Fruit fly (Drosophila melanogaster): ENCODE measurements around the gene sip2.

sip2 gene

DNA sequence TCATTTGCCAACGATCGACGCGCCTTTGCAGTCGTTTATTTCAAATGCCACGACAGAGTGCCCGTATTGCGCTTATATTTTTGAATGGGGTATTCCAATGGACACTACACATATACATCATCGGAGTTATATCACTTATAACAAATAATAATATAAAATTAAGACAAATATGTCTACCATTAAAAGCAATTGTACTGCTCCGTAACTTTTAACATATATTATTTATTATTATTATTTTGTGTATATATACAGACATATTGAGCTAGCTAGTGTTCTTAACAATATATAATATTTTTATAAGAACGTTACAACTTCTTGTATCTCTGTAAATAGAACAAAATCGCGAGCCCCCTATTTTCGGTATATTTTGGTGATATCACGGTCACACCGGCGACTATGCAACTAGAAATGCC, at the start of gene sip2, which contains the start of gene Coprox (continued):
- TF ChIP-seq gcm (GFP tag; optimal IDR thresholded peaks at IDR 0.05) = peak; percentile 75
- peak; percentile 36; the same call in 1 of the 2 replicates for TF ChIP-seq al (GFP tag; IDR thresholded peaks at IDR 0.05)
- no peak for TF ChIP-seq CG8478 (optimal IDR thresholded peaks at IDR 0.05)
- peak; percentile 38; the same call in 1 of the 2 replicates for TF ChIP-seq Drgx (GFP tag; IDR thresholded peaks at IDR 0.05)
- no peak for TF ChIP-seq CG11398 (GFP tag; optimal IDR thresholded peaks at IDR 0.05)
- no peak for TF ChIP-seq Adf1 (GFP tag; IDR thresholded peaks at IDR 0.05)
- no peak for TF ChIP-seq gce (GFP tag; IDR thresholded peaks at IDR 0.05)
- TF ChIP-seq fru (optimal IDR thresholded peaks at IDR 0.05) = no peak
- no peak for TF ChIP-seq tx (GFP tag; optimal IDR thresholded peaks at IDR 0.05)
- TF ChIP-seq Six4 (GFP tag; optimal IDR thresholded peaks at IDR 0.05) = peak; percentile 33
- TF ChIP-seq pb (GFP tag; optimal IDR thresholded peaks at IDR 0.05) = no peak
- TF ChIP-seq lola (GFP tag; optimal IDR thresholded peaks at IDR 0.05) = peak in 1 of 3 experiments; percentile 77
- TF ChIP-seq CG2116 (GFP tag; optimal IDR thresholded peaks at IDR 0.05) = peak; percentile 62
- TF ChIP-seq Atf3 (GFP tag; optimal IDR thresholded peaks at IDR 0.05) = no peak
- peak; percentile 51; the same call in 1 of the 2 replicates for TF ChIP-seq CG32767 (GFP tag; IDR thresholded peaks at IDR 0.05)
- peak; percentile 21 for TF ChIP-seq CG13123 (GFP tag; optimal IDR thresholded peaks at IDR 0.05)
- TF ChIP-seq CG8388 (GFP tag; optimal IDR thresholded peaks at IDR 0.05) = peak; percentile 59
- 0 out of 4 replicates have a peak, but pooled peaks have one; percentile 22 for TF ChIP-seq chinmo (GFP tag; IDR thresholded peaks at IDR 0.05; ENCODE audit: partially characterized antibody)
- peak; percentile 39; the same call in 1 of the 2 replicates for TF ChIP-seq CG10366 (GFP tag; IDR thresholded peaks at IDR 0.05)
- TF ChIP-seq CG14710 (tag; optimal IDR thresholded peaks at IDR 0.05) = peak; percentile 89
- peak; percentile 79 for TF ChIP-seq Meics (GFP tag; optimal IDR thresholded peaks at IDR 0.05)
- peak; percentile 48; the same call in 1 of the 2 replicates for TF ChIP-seq CG31224 (GFP tag; IDR thresholded peaks at IDR 0.05)
- no peak for TF ChIP-seq CG11504 (tag; optimal IDR thresholded peaks at IDR 0.05)
- TF ChIP-seq Bteb2 (GFP tag; optimal IDR thresholded peaks at IDR 0.05) = no peak
- peak; percentile 50 for TF ChIP-seq caup (GFP tag; optimal IDR thresholded peaks at IDR 0.05; ENCODE audit: severe bottlenecking)
- no peak for TF ChIP-seq crp (GFP tag; optimal IDR thresholded peaks at IDR 0.05)
- TF ChIP-seq chif (GFP tag; optimal IDR thresholded peaks at IDR 0.05) = no peak
- TF ChIP-seq aop (GFP tag; IDR thresholded peaks at IDR 0.05) = no peak
- TF ChIP-seq CG30403 (GFP tag; optimal IDR thresholded peaks at IDR 0.05) = peak; percentile 71
- TF ChIP-seq CG5245 (GFP tag; optimal IDR thresholded peaks at IDR 0.05) = no peak
- TF ChIP-seq Nf-YA (GFP tag; IDR thresholded peaks at IDR 0.05) = no peak
- TF ChIP-seq hbn (GFP tag; IDR thresholded peaks at IDR 0.05; ENCODE audit: partially characterized antibody) = no peak
- no peak for TF ChIP-seq psq (GFP tag; optimal IDR thresholded peaks at IDR 0.05)
- no peak for TF ChIP-seq HmgD (GFP tag; optimal IDR thresholded peaks at IDR 0.05)
- TF ChIP-seq CHES-1-like (GFP tag; optimal IDR thresholded peaks at IDR 0.05) = no peak
- no peak for TF ChIP-seq CG7963 (GFP tag; IDR thresholded peaks at IDR 0.05; ENCODE audit: partially characterized antibody)
- TF ChIP-seq ase (GFP tag; IDR thresholded peaks at IDR 0.05) = 0 out of 3 replicates have a peak, but pooled peaks have one; percentile 30
- peak; percentile 30 for TF ChIP-seq kni (GFP tag; optimal IDR thresholded peaks at IDR 0.05)
- TF ChIP-seq jigr1 (GFP tag; IDR thresholded peaks at IDR 0.05) = no peak
- TF ChIP-seq CG9215 (GFP tag; IDR thresholded peaks at IDR 0.05) = peak; percentile 46
- no peak for TF ChIP-seq CG43689 (GFP tag; IDR thresholded peaks at IDR 0.05)
- TF ChIP-seq CG3726 (GFP tag; IDR thresholded peaks at IDR 0.05) = no peak
- TF ChIP-seq Abd-B (GFP tag; optimal IDR thresholded peaks at IDR 0.05) = peak; percentile 63
- no peak for TF ChIP-seq CG9876 (GFP tag; optimal IDR thresholded peaks at IDR 0.05)
- TF ChIP-seq YL-1 (GFP tag; optimal IDR thresholded peaks at IDR 0.05) = peak; percentile 76
- no peak for TF ChIP-seq pan (optimal IDR thresholded peaks at IDR 0.05)
- peak in 1 of 2 experiments; percentile 57 for TF ChIP-seq pan (GFP tag; optimal IDR thresholded peaks at IDR 0.05 in 1 of 2, IDR thresholded peaks at IDR 0.05 in 1 of 2)
- TF ChIP-seq gcm2 (GFP tag; optimal IDR thresholded peaks at IDR 0.05) = no peak
- no peak for TF ChIP-seq ham (GFP tag; IDR thresholded peaks at IDR 0.05)
- no peak for TF ChIP-seq CG17568 (GFP tag; optimal IDR thresholded peaks at IDR 0.05)
- no peak for TF ChIP-seq CG6254 (GFP tag; optimal IDR thresholded peaks at IDR 0.05)
- TF ChIP-seq gem (tag; optimal IDR thresholded peaks at IDR 0.05) = peak; percentile 87

All from whole organism, embryonic.